Worm (Caenorhabditis elegans): ENCODE measurements around the gene smf-2.

DNA sequence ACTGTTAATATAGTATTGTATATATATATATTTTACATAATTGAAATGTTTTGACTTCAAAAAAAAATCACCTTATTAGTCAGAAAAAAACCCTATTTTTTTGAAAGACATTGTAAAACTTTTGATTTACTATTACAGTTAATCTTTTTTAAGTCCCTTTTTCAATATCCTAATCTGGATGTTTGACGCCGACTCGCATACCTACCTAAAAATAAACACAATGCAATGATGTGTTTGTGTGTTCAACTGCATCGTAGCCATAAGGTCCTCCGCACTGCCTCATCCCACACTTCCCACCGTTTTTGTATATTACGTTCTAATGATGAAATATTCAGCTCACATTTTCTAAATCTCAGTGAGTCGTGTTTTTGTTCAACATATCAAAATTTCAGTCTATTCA, 25.2 kb downstream of the smf-2 start, which contains the start of gene F38B6.3:
- TF ChIP-seq ceh-82 (tag; optimal IDR thresholded peaks at IDR 0.05) (no peak), lin-13 (GFP tag; optimal IDR thresholded peaks at IDR 0.05) (no peak), ztf-11 (tag; optimal IDR thresholded peaks at IDR 0.05) (no peak), sma-3 (GFP tag; optimal IDR thresholded peaks at IDR 0.05) (no peak), nhr-11 (tag; optimal IDR thresholded peaks at IDR 0.05) (no peak), skn-1 (tag; optimal IDR thresholded peaks at IDR 0.05) (no peak), dmd-4 (tag; optimal IDR thresholded peaks at IDR 0.05) (no peak), mdl-1 (tag; optimal IDR thresholded peaks at IDR 0.05) (no peak), nhr-10 (tag; optimal IDR thresholded peaks at IDR 0.05) (no peak), ama-1 (optimal IDR thresholded peaks at IDR 0.05) (no peak), fos-1 (tag; optimal IDR thresholded peaks at IDR 0.05) (no peak), nhr-77 (tag; optimal IDR thresholded peaks at IDR 0.05) (no peak), ZK546.5 (tag; optimal IDR thresholded peaks at IDR 0.05) (no peak)

Measured in whole organism, L2 larva.